Worm (Caenorhabditis elegans): Measurements from ENCODE around the gene ced-10.

DNA sequence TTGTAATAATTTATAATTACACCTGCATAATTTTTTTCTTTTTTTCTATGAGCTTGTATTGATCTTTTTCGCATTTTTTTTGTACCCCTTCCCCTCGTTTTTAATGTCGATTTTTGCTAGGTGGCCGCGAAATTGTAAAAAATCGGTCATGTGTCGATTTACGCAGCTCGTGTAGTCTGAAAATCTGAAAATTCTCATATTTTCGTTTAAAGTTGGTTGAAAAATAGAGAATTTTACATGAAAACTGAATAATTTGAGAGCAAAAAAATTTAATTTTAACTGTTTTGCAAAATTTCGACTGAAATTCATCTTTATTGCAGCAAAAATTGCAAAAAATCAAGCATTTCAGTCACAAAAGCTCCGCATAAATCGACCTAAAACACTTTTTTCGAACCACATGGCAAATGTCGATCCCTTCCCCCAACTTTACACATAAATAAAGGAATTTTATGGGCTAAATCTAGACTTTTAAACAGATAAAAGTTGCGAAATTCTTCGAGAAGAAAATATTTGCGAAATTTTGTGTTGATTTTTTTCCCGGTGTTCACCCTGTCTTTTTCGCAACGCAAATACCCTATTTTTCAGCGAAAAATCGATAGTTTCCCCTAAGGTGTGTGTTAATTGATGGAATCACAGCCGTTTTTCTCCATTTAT lies 16.9 kb upstream of the ced-10 start:
- TF ChIP-seq fkh-10 (GFP tag; optimal IDR thresholded peaks at IDR 0.05), result no peak
- TF ChIP-seq lin-11 (tag; optimal IDR thresholded peaks at IDR 0.05), result no peak
- TF ChIP-seq sdc-2 (tag; optimal IDR thresholded peaks at IDR 0.05), result no peak
- TF ChIP-seq ama-1 (optimal IDR thresholded peaks at IDR 0.05), result no peak
- no peak for TF ChIP-seq che-1 (tag; optimal IDR thresholded peaks at IDR 0.05)
- no peak for TF ChIP-seq odd-2 (tag; optimal IDR thresholded peaks at IDR 0.05)
- TF ChIP-seq ztf-16 (tag; optimal IDR thresholded peaks at IDR 0.05), result no peak
- TF ChIP-seq pha-4 (tag; optimal IDR thresholded peaks at IDR 0.05), result no peak
- TF ChIP-seq mec-3 (tag; optimal IDR thresholded peaks at IDR 0.05; ENCODE audit: borderline replicate concordance), result no peak

Measured in whole organism, late embryonic.